Comparison of ENCODE assay signal across 5 fruit fly cellular contexts in the genomic region with DNA sequence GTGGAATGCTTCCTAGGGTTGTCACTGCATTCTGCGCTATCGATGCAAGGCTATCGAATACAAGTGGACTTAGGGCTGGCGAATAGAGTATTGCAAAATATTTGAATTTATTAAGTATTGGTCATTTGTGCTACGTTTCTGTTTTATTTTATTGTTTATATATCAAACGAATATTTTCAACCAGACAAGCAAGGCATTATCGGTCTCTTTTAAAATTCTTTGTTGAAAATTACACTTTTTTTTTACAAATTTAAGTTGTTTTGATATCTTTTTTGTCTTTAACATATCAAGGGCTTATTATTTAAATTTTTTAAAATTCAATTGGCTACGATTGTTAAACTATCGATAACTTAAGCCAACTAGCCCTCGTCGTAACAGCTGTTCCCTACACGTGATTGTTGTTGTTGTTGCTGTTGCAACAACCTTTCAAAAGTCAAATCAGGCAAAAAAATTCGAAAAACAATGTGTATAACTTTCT.
TF ChIP-seq lines count a peak whose summit lies in the region.

Ype (minus strand) TSS at position 45 of the 478 bp plus-strand sequence.
CG1662 (plus strand) TSS at position 191 of the 478 bp plus-strand sequence.

- TF ChIP-seq CTCF in whole organism, embryonic (GFP tag; optimal IDR thresholded peaks at IDR 0.05; lab: Kevin White, UChicago): peak; percentile 20

TF ChIP-seq in whole organism, adult, 20 proteins besides CTCF, POLR2A, EP300 and RAD21 (continues in another document):
- TF ChIP-seq CG7101 (tag; optimal IDR thresholded peaks at IDR 0.05; lab: Kevin White, UChicago): peak; percentile 88
- peak; percentile 89 for TF ChIP-seq tj (GFP tag; optimal IDR thresholded peaks at IDR 0.05; lab: Kevin White, UChicago)
- TF ChIP-seq CG7045 (GFP tag; optimal IDR thresholded peaks at IDR 0.05; lab: Kevin White, UChicago): peak; percentile 63
- TF ChIP-seq cic (GFP tag; optimal IDR thresholded peaks at IDR 0.05; lab: Kevin White, UChicago): peak; percentile 14
- peak; percentile 94 for TF ChIP-seq Mnt (GFP tag; optimal IDR thresholded peaks at IDR 0.05; lab: Kevin White, UChicago)
- peak; percentile 91 for TF ChIP-seq CG11617 (GFP tag; optimal IDR thresholded peaks at IDR 0.05; lab: Kevin White, UChicago)
- no peak for TF ChIP-seq CG5204 (GFP tag; optimal IDR thresholded peaks at IDR 0.05; lab: Kevin White, UChicago)
- peak; percentile 58 for TF ChIP-seq CG33017 (tag; optimal IDR thresholded peaks at IDR 0.05; lab: Kevin White, UChicago)
- peak; percentile 79 for TF ChIP-seq pad (GFP tag; optimal IDR thresholded peaks at IDR 0.05; lab: Kevin White, UChicago)
- TF ChIP-seq Clk (GFP tag; optimal IDR thresholded peaks at IDR 0.05; lab: Kevin White, UChicago): peak; percentile 53
- peak; percentile 81 for TF ChIP-seq toe (GFP tag; optimal IDR thresholded peaks at IDR 0.05; lab: Kevin White, UChicago)
- no peak for TF ChIP-seq Hr96 (GFP tag; optimal IDR thresholded peaks at IDR 0.05; lab: Kevin White, UChicago)
- peak; percentile 86 for TF ChIP-seq bab1 (GFP tag; optimal IDR thresholded peaks at IDR 0.05; lab: Kevin White, UChicago)
- peak; percentile 83 for TF ChIP-seq Crg-1 (GFP tag; optimal IDR thresholded peaks at IDR 0.05; lab: Kevin White, UChicago)
- peak; percentile 93 for TF ChIP-seq CG1620 (GFP tag; optimal IDR thresholded peaks at IDR 0.05; lab: Kevin White, UChicago)
- TF ChIP-seq cnc (optimal IDR thresholded peaks at IDR 0.05; lab: Kevin White, UChicago): no peak
- peak; percentile 82 for TF ChIP-seq ovo (GFP tag; optimal IDR thresholded peaks at IDR 0.05; lab: Kevin White, UChicago)

TF ChIP-seq in whole organism, embryonic, 481 proteins besides CTCF, POLR2A, EP300 and RAD21 (continues in another document):
- peak; percentile 50 for TF ChIP-seq pnt (GFP tag; optimal IDR thresholded peaks at IDR 0.05; lab: Kevin White, UChicago)
- peak; percentile 84 for TF ChIP-seq oc (tag; optimal IDR thresholded peaks at IDR 0.05; lab: Kevin White, UChicago)
- TF ChIP-seq fu2 (GFP tag; optimal IDR thresholded peaks at IDR 0.05; lab: Kevin White, UChicago): peak; percentile 54
- TF ChIP-seq emc (GFP tag; optimal IDR thresholded peaks at IDR 0.05; lab: Kevin White, UChicago): peak; percentile 28
- TF ChIP-seq sqz (GFP tag; optimal IDR thresholded peaks at IDR 0.05; lab: Kevin White, UChicago): peak; percentile 56
- TF ChIP-seq CG10274 (GFP tag; optimal IDR thresholded peaks at IDR 0.05; lab: Kevin White, UChicago): no peak
- TF ChIP-seq CG2678 (tag; optimal IDR thresholded peaks at IDR 0.05; lab: Kevin White, UChicago): peak; percentile 83
- peak; percentile 65 for TF ChIP-seq Fer2 (tag; optimal IDR thresholded peaks at IDR 0.05; lab: Kevin White, UChicago)
- no peak for TF ChIP-seq ara (GFP tag; IDR thresholded peaks at IDR 0.05; lab: Robert Waterston, UW)
- peak; percentile 68 to 80 for TF ChIP-seq dpn (GFP tag; optimal IDR thresholded peaks at IDR 0.05; lab: Kevin White, UChicago)
- peak; percentile 70 for TF ChIP-seq CG6689 (GFP tag; IDR thresholded peaks at IDR 0.05; lab: Robert Waterston, UW)
- TF ChIP-seq CG10366 (GFP tag; IDR thresholded peaks at IDR 0.05; lab: Robert Waterston, UW): peak; percentile 52
- TF ChIP-seq CG4360 (GFP tag; IDR thresholded peaks at IDR 0.05; lab: Robert Waterston, UW): peak; percentile 88
- no peak for TF ChIP-seq CG9797 (GFP tag; optimal IDR thresholded peaks at IDR 0.05; lab: Kevin White, UChicago)
- peak; percentile 86 for TF ChIP-seq sens (GFP tag; lab: Kevin White, UChicago)
- peak; percentile 63 for TF ChIP-seq kay (GFP tag; optimal IDR thresholded peaks at IDR 0.05; lab: Kevin White, UChicago)
- TF ChIP-seq CG12299 (tag; optimal IDR thresholded peaks at IDR 0.05; lab: Kevin White, UChicago): peak; percentile 56
- TF ChIP-seq CG1233 (GFP tag; optimal IDR thresholded peaks at IDR 0.05; lab: Kevin White, UChicago): peak; percentile 67

TF ChIP-seq in whole organism, prepupa, 60 proteins besides CTCF, POLR2A, EP300 and RAD21 (continues in another document):
- TF ChIP-seq Eip78C (GFP tag; lab: Kevin White, UChicago) (peak; percentile 87), CG8319 (GFP tag; optimal IDR thresholded peaks at IDR 0.05; lab: Kevin White, UChicago) (peak; percentile 38), spab (GFP tag; optimal IDR thresholded peaks at IDR 0.05; lab: Kevin White, UChicago) (peak; percentile 32), salr (GFP tag; optimal IDR thresholded peaks at IDR 0.05; lab: Kevin White, UChicago) (peak; percentile 13 to 59), Sox15 (GFP tag; optimal IDR thresholded peaks at IDR 0.05; lab: Kevin White, UChicago) (peak; percentile 66), acj6 (GFP tag; optimal IDR thresholded peaks at IDR 0.05; lab: Kevin White, UChicago) (peak; percentile 73), CG6276 (GFP tag; optimal IDR thresholded peaks at IDR 0.05; lab: Kevin White, UChicago) (no peak), CG11902 (GFP tag; optimal IDR thresholded peaks at IDR 0.05; lab: Kevin White, UChicago) (peak; percentile 55), CG10631 (GFP tag; optimal IDR thresholded peaks at IDR 0.05; lab: Kevin White, UChicago) (peak; percentile 78), CG8119 (GFP tag; IDR thresholded peaks at IDR 0.05; lab: Robert Waterston, UW) (peak; percentile 34; the same call in 1 of the 3 replicates), ss (GFP tag; optimal IDR thresholded peaks at IDR 0.05; lab: Kevin White, UChicago) (peak in 1 of 2 experiments; percentile 71), Blimp-1 (GFP tag; optimal IDR thresholded peaks at IDR 0.05; lab: Kevin White, UChicago) (peak; percentile 39), Hr39 (GFP tag; optimal IDR thresholded peaks at IDR 0.05; lab: Kevin White, UChicago) (peak; percentile 70), cyc (GFP tag; optimal IDR thresholded peaks at IDR 0.05; lab: Kevin White, UChicago) (peak; percentile 79), fd85E (GFP tag; optimal IDR thresholded peaks at IDR 0.05; lab: Kevin White, UChicago) (no peak), Gug (GFP tag; IDR thresholded peaks at IDR 0.05; lab: Robert Waterston, UW) (peak; percentile 25; the same call in 1 of the 2 replicates), Hr38 (GFP tag; optimal IDR thresholded peaks at IDR 0.05; lab: Kevin White, UChicago) (no peak)

TF ChIP-seq in whole organism, pupa, 21 proteins besides CTCF, POLR2A, EP300 and RAD21 (continues in another document):
- peak; percentile 69 for TF ChIP-seq Snoo (tag; optimal IDR thresholded peaks at IDR 0.05; lab: Kevin White, UChicago)
- TF ChIP-seq Ets98B (GFP tag; IDR thresholded peaks at IDR 0.05; lab: Robert Waterston, UW): peak; percentile 42
- no peak for TF ChIP-seq CG13204 (GFP tag; optimal IDR thresholded peaks at IDR 0.05; lab: Kevin White, UChicago)
- TF ChIP-seq CG34367 (tag; optimal IDR thresholded peaks at IDR 0.05; lab: Kevin White, UChicago): peak; percentile 57
- TF ChIP-seq CG4496 (GFP tag; IDR thresholded peaks at IDR 0.05; lab: Robert Waterston, UW): peak; percentile 76
- TF ChIP-seq CG14655 (GFP tag; optimal IDR thresholded peaks at IDR 0.05; lab: Kevin White, UChicago): peak; percentile 71
- no peak for TF ChIP-seq CG10348 (GFP tag; IDR thresholded peaks at IDR 0.05; lab: Robert Waterston, UW)
- peak; percentile 6 for TF ChIP-seq D1 (tag; optimal IDR thresholded peaks at IDR 0.05; lab: Kevin White, UChicago)
- TF ChIP-seq Pif1A (GFP tag; optimal IDR thresholded peaks at IDR 0.05; lab: Kevin White, UChicago): peak; percentile 38
- TF ChIP-seq CG8159 (tag; optimal IDR thresholded peaks at IDR 0.05; lab: Kevin White, UChicago): peak; percentile 73
- TF ChIP-seq fd96Ca (GFP tag; IDR thresholded peaks at IDR 0.05; lab: Robert Waterston, UW): no peak
- peak; percentile 44; the same call in 1 of the 2 replicates for TF ChIP-seq CG32121 (GFP tag; IDR thresholded peaks at IDR 0.05; lab: Robert Waterston, UW)
- peak; percentile 49 for TF ChIP-seq Pif1B (GFP tag; optimal IDR thresholded peaks at IDR 0.05; lab: Kevin White, UChicago)
- TF ChIP-seq CG15710 (tag; optimal IDR thresholded peaks at IDR 0.05; lab: Kevin White, UChicago): peak; percentile 78
- no peak for TF ChIP-seq rn (GFP tag; IDR thresholded peaks at IDR 0.05; lab: Robert Waterston, UW)
- no peak for TF ChIP-seq gl (tag; optimal IDR thresholded peaks at IDR 0.05; lab: Kevin White, UChicago)
- no peak for TF ChIP-seq EcR (GFP tag; optimal IDR thresholded peaks at IDR 0.05; lab: Kevin White, UChicago)
- no peak for TF ChIP-seq CG12605 (GFP tag; IDR thresholded peaks at IDR 0.05; lab: Robert Waterston, UW)
- peak; percentile 50 for TF ChIP-seq CG17806 (tag; optimal IDR thresholded peaks at IDR 0.05; lab: Kevin White, UChicago)
- peak; percentile 65 for TF ChIP-seq CG9948 (tag; optimal IDR thresholded peaks at IDR 0.05; lab: Kevin White, UChicago)

TF ChIP-seq in whole organism, wandering third instar larva, 38 proteins besides CTCF, POLR2A, EP300 and RAD21 (continues in another document):
- peak in 1 of 2 experiments; percentile 84 for TF ChIP-seq foxo (GFP tag; optimal IDR thresholded peaks at IDR 0.05; lab: Kevin White, UChicago)
- TF ChIP-seq sv (GFP tag; optimal IDR thresholded peaks at IDR 0.05; lab: Kevin White, UChicago): peak; percentile 74
- TF ChIP-seq usp (GFP tag; optimal IDR thresholded peaks at IDR 0.05; lab: Kevin White, UChicago): no peak
- peak; percentile 84 for TF ChIP-seq Sp1 (GFP tag; optimal IDR thresholded peaks at IDR 0.05; lab: Kevin White, UChicago)
- peak; percentile 86 for TF ChIP-seq HLH106 (tag; optimal IDR thresholded peaks at IDR 0.05; lab: Kevin White, UChicago)
- TF ChIP-seq lola (GFP tag; optimal IDR thresholded peaks at IDR 0.05; lab: Kevin White, UChicago): no peak
- peak; percentile 76 for TF ChIP-seq fru (GFP tag; optimal IDR thresholded peaks at IDR 0.05; lab: Kevin White, UChicago)
- TF ChIP-seq Dfd (GFP tag; optimal IDR thresholded peaks at IDR 0.05; lab: Kevin White, UChicago): no peak
- TF ChIP-seq jim (GFP tag; optimal IDR thresholded peaks at IDR 0.05; lab: Kevin White, UChicago): peak; percentile 3
- no peak for TF ChIP-seq Abd-B (GFP tag; optimal IDR thresholded peaks at IDR 0.05; lab: Kevin White, UChicago)
- TF ChIP-seq GATAd (GFP tag; optimal IDR thresholded peaks at IDR 0.05; lab: Kevin White, UChicago): peak; percentile 28
- no peak for TF ChIP-seq Hr78 (GFP tag; optimal IDR thresholded peaks at IDR 0.05; lab: Kevin White, UChicago)
- TF ChIP-seq Dif (GFP tag; optimal IDR thresholded peaks at IDR 0.05; lab: Kevin White, UChicago; ENCODE audit: partially characterized antibody): no peak
- no peak for TF ChIP-seq CrebA (GFP tag; optimal IDR thresholded peaks at IDR 0.05; lab: Kevin White, UChicago; ENCODE audit: borderline replicate concordance)
- TF ChIP-seq pan (optimal IDR thresholded peaks at IDR 0.05; lab: Kevin White, UChicago): no peak
- peak; percentile 78 for TF ChIP-seq Hnf4 (GFP tag; optimal IDR thresholded peaks at IDR 0.05; lab: Kevin White, UChicago)
- TF ChIP-seq CG32264 (GFP tag; optimal IDR thresholded peaks at IDR 0.05; lab: Kevin White, UChicago): no peak
- TF ChIP-seq Mio (GFP tag; optimal IDR thresholded peaks at IDR 0.05; lab: Kevin White, UChicago): no peak
- TF ChIP-seq br (GFP tag; optimal IDR thresholded peaks at IDR 0.05; lab: Kevin White, UChicago): peak; percentile 61
- TF ChIP-seq sage (GFP tag; optimal IDR thresholded peaks at IDR 0.05; lab: Kevin White, UChicago): peak; percentile 1
- no peak for TF ChIP-seq Hr83 (GFP tag; optimal IDR thresholded peaks at IDR 0.05; lab: Kevin White, UChicago; ENCODE audit: poor library complexity, severe bottlenecking)
